Fruit fly (Drosophila melanogaster): ENCODE data around the gene nht.

nht gene

DNA sequence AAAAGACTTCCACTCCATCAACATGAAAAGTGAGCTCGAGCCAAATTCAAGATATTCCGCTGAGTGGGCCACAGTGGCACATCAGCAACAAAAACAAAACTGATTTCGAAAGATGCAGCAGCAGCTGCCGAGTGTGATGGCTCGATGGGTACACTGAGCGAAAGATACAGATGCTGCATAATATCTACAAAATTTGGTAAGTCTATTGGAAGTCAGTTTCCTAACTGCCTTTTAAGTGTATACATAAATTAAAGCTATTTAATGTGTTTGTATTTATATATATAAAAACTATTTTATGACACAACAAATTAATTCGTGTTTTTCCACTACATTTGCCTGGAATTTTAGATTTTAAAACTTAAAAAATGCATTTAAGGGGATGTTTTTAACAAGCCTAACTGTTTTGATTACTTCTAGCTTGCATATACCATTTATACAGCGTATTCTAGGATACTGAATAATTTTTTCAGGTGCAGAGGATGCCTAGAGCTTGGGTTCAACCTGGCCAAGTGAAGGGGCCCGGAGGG, 24.7 kb upstream of the nht start:
- TF ChIP-seq CG7101 (tag; optimal IDR thresholded peaks at IDR 0.05) (no peak), Crg-1 (GFP tag; optimal IDR thresholded peaks at IDR 0.05) (no peak), cic (GFP tag; optimal IDR thresholded peaks at IDR 0.05) (no peak)

dm6 chr2L:15339601-15340000, 20.9 kb upstream of the nht start:
- TF ChIP-seq toe (GFP tag; optimal IDR thresholded peaks at IDR 0.05) (no peak), Clk (GFP tag; optimal IDR thresholded peaks at IDR 0.05) (no peak), tj (GFP tag; optimal IDR thresholded peaks at IDR 0.05) (no peak), CG7101 (tag; optimal IDR thresholded peaks at IDR 0.05) (no peak), CG11617 (GFP tag; optimal IDR thresholded peaks at IDR 0.05) (no peak), pad (GFP tag; optimal IDR thresholded peaks at IDR 0.05) (no peak), cnc (optimal IDR thresholded peaks at IDR 0.05) (no peak), CG1620 (GFP tag; optimal IDR thresholded peaks at IDR 0.05) (no peak)

DNA sequence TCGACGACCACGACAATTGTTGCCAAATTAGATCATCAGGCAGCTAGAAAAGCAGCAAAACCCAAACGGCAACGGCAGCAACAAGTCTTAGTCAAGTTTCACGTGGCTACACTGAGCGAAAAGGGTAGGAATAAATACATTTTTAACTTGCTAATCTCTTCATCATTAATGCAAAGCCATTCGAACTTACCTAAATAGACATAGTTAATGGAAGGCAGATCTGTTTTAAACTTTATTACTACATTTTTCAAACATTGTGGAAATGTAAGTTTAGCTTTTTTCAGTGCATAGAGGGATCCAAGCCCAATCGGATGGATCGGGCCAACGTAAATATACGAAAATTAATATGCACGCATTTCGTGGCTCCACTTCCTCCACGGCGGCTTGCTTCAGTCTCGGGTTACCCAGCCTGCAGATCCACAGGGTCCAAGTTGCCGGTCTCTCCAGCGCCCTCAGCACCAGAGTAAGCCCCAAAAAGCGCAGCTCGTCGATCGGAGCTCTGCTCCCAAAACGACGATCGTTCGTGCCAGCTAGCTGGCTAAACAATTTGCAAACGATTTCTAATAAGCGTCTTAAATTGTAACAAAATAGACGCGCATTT, 18.6 kb upstream of the nht start:
- TF ChIP-seq ovo (GFP tag; optimal IDR thresholded peaks at IDR 0.05) (no peak), pad (GFP tag; optimal IDR thresholded peaks at IDR 0.05) (no peak)

- no peak for TF ChIP-seq bab1 (GFP tag; optimal IDR thresholded peaks at IDR 0.05)
- no peak for TF ChIP-seq Mnt (GFP tag; optimal IDR thresholded peaks at IDR 0.05)
- TF ChIP-seq kay (GFP tag; ENCODE audit: borderline replicate concordance) = peak; percentile 41
- TF ChIP-seq Clk (GFP tag; optimal IDR thresholded peaks at IDR 0.05) = no peak
- TF ChIP-seq ovo (GFP tag; optimal IDR thresholded peaks at IDR 0.05) = peak; percentile 83
- no peak for TF ChIP-seq toe (GFP tag; optimal IDR thresholded peaks at IDR 0.05)
- no peak for TF ChIP-seq Hr96 (GFP tag; optimal IDR thresholded peaks at IDR 0.05)
- TF ChIP-seq CG11617 (GFP tag; optimal IDR thresholded peaks at IDR 0.05) = no peak
- peak; percentile 58 for TF ChIP-seq pad (GFP tag; optimal IDR thresholded peaks at IDR 0.05)
- TF ChIP-seq CG33017 (tag; optimal IDR thresholded peaks at IDR 0.05) = no peak
Measured at dm6 chr2L:15333602-15334080, 14.9 kb upstream of the nht start, which contains the start of gene esg. Gene esg, plus strand, starts transcription at chr2L:15333866.

DNA sequence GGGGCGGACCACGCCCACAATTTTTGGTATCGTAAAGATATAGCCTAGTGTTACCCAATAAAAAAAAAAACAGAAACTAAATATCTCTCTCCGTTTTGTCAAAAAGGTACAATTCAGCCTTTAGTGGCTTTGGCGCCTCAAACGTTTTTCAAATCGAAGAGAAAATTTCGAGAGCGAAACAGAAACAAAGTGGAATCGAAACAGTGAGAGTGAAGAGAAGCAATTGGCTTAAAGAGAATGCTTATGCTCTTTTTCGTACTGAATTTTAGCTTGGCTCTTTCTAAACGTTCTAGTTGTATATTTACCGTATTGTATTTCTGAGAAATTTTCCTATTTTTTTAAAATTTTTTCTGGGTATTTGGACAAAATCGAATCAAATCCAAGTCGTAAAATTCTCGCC, 13.9 kb upstream of the nht start:
- TF ChIP-seq pad (GFP tag; optimal IDR thresholded peaks at IDR 0.05) (no peak), cic (GFP tag; optimal IDR thresholded peaks at IDR 0.05) (no peak), cnc (optimal IDR thresholded peaks at IDR 0.05) (no peak), CG12768 (GFP tag; optimal IDR thresholded peaks at IDR 0.05) (no peak), CG1620 (GFP tag; optimal IDR thresholded peaks at IDR 0.05) (no peak), Hr96 (GFP tag; optimal IDR thresholded peaks at IDR 0.05) (no peak), CG7045 (GFP tag; optimal IDR thresholded peaks at IDR 0.05) (no peak), Clk (GFP tag; optimal IDR thresholded peaks at IDR 0.05) (no peak), Mnt (GFP tag; optimal IDR thresholded peaks at IDR 0.05) (no peak), CG5204 (GFP tag; optimal IDR thresholded peaks at IDR 0.05) (no peak), CG33017 (tag; optimal IDR thresholded peaks at IDR 0.05) (no peak), tj (GFP tag; optimal IDR thresholded peaks at IDR 0.05) (no peak), Crg-1 (GFP tag; optimal IDR thresholded peaks at IDR 0.05) (no peak)

DNA sequence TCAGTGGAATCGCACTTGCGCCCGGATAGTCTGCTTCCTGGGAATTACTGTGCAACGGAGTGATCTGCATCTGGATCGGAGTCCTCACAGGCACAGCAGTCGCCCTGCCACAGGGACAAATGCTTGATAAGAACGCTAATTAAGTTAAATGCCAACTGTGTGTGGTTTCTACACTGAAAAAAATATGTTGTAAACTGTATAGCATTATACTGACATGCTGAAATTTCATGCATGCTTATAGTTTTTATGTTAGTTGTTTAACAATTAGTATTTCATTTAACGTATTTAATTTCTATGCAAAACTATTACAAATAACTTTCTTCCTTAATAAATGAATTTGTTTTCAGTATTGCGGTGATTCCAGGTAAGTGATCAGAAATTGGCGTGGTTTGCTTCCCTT, 12.7 kb upstream of the nht start:
- TF ChIP-seq CG33017 (tag; optimal IDR thresholded peaks at IDR 0.05) (no peak), tj (GFP tag; optimal IDR thresholded peaks at IDR 0.05) (no peak), CG1620 (GFP tag; optimal IDR thresholded peaks at IDR 0.05) (no peak), CG7045 (GFP tag; optimal IDR thresholded peaks at IDR 0.05) (no peak), pad (GFP tag; optimal IDR thresholded peaks at IDR 0.05) (no peak), CG5204 (GFP tag; optimal IDR thresholded peaks at IDR 0.05) (no peak), kay (GFP tag; ENCODE audit: borderline replicate concordance) (no peak), CG7101 (tag; optimal IDR thresholded peaks at IDR 0.05) (no peak), Crg-1 (GFP tag; optimal IDR thresholded peaks at IDR 0.05) (no peak), bab1 (GFP tag; optimal IDR thresholded peaks at IDR 0.05) (no peak)

DNA sequence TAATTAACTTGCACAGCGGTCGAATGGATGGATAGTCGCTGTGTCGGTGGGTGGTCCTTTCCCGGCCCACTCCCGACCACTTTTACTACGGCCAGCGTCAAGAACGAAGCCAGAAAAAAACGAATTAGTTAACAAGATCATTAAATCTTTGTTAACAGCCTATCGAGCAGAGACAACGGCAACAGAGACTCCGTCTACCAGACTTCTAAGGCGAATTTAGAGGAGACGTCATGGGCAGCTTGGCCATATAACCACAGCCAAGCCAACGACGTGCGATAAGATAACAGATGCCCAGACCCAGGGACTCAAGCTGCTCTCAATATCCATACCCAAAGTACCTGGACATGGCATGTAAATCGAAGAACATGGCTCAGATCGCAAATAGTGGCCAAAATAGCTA, 11.9 kb upstream of the nht start:
- TF ChIP-seq ovo (GFP tag; optimal IDR thresholded peaks at IDR 0.05) = no peak
- TF ChIP-seq CG33017 (tag; optimal IDR thresholded peaks at IDR 0.05) = no peak
- TF ChIP-seq tj (GFP tag; optimal IDR thresholded peaks at IDR 0.05) = no peak
- no peak for TF ChIP-seq CG11617 (GFP tag; optimal IDR thresholded peaks at IDR 0.05)
- TF ChIP-seq Hr96 (GFP tag; optimal IDR thresholded peaks at IDR 0.05) = no peak

dm6 chr2L:15329382-15329781, 10.7 kb upstream of the nht start:
- no peak for TF ChIP-seq ovo (GFP tag; optimal IDR thresholded peaks at IDR 0.05)
- TF ChIP-seq pad (GFP tag; optimal IDR thresholded peaks at IDR 0.05) = no peak
- no peak for TF ChIP-seq kay (GFP tag; ENCODE audit: borderline replicate concordance)
- no peak for TF ChIP-seq CG7045 (GFP tag; optimal IDR thresholded peaks at IDR 0.05)
- TF ChIP-seq Clk (GFP tag; optimal IDR thresholded peaks at IDR 0.05) = no peak
- no peak for TF ChIP-seq CG33017 (tag; optimal IDR thresholded peaks at IDR 0.05)
- no peak for TF ChIP-seq tj (GFP tag; optimal IDR thresholded peaks at IDR 0.05)
- no peak for TF ChIP-seq cic (GFP tag; optimal IDR thresholded peaks at IDR 0.05)
- TF ChIP-seq bab1 (GFP tag; optimal IDR thresholded peaks at IDR 0.05) = no peak
- TF ChIP-seq CG7101 (tag; optimal IDR thresholded peaks at IDR 0.05) = no peak
- TF ChIP-seq CG5204 (GFP tag; optimal IDR thresholded peaks at IDR 0.05) = no peak
- no peak for TF ChIP-seq Mnt (GFP tag; optimal IDR thresholded peaks at IDR 0.05)
- TF ChIP-seq CG11617 (GFP tag; optimal IDR thresholded peaks at IDR 0.05) = no peak
- TF ChIP-seq CG1620 (GFP tag; optimal IDR thresholded peaks at IDR 0.05) = no peak

Data from whole organism, adult.